Fruit fly (Drosophila melanogaster): Measurements from ENCODE around the gene CG34174.

The CG34174 gene

DNA sequence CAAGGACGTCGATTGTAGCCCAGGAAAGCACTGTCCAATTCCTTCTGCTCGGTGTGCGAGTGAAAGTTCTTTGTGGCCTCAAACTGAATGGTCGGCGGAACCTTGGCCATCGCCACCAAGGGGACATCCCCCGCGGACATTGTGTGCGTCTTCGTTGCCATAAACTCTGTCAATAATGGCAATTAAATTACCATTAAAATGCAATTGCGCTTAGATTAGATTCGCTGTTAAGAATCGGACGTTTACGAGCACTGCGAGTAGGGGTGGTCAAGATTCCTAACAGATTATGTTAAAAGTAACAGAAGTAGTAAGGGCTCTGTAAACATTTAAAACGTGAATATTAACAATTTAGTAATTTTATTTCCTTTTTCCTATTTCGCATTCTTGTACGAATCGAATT, 2.0 kb downstream of the CG34174 start, which contains the start of gene daed:
daed (minus strand) TSS at position 247 of the 400 bp plus-strand sequence.
- TF ChIP-seq Hr38 (GFP tag; optimal IDR thresholded peaks at IDR 0.05) = no peak
- TF ChIP-seq esn (GFP tag; optimal IDR thresholded peaks at IDR 0.05) = peak; percentile 18

DNA sequence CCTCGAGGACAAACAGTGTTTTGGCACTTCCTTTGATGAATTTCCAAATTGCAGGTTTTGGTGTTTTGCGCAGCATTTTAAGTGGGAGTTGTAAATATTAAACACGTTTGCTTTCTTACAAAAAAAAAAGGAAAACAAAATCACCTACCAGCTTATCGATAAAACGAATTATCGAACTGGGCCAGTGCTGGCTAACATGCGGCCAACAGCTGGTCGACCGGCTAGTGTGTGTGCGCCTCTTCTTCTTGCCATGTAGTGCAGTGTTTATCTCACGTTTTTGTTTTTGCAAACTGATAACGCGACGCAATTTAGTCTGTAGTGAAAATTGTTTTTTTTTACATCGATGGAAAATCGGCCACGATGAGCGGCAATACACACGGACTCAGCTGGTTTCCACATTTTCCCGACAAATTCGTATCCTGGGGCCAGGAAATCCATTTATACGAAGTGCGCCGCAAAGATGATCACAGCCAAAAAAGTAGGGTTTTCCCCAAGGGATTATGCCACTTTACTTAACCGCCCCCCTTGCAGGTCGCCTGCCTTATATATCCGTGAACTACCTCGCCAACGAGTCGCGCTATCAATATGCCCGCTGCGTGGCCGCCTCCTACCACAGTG, 3.1 kb downstream of the CG34174 start, which contains the start of the genes CG15386, CG42371 and mio:
CG15386 (minus strand) TSS at position 180 of the 618 bp plus-strand sequence.
CG42371 (minus strand) TSS at position 180 of the 618 bp plus-strand sequence.
mio (plus strand) TSS at position 224 of the 618 bp plus-strand sequence.
- no peak for TF ChIP-seq dac (GFP tag; optimal IDR thresholded peaks at IDR 0.05)
- no peak for TF ChIP-seq CG15336 (GFP tag; IDR thresholded peaks at IDR 0.05)
- peak; percentile 1 for TF ChIP-seq cyc (GFP tag; optimal IDR thresholded peaks at IDR 0.05)
- no peak for TF ChIP-seq CG6276 (GFP tag; optimal IDR thresholded peaks at IDR 0.05)
- no peak for TF ChIP-seq fd59A (GFP tag; optimal IDR thresholded peaks at IDR 0.05)
- peak; percentile 59 for TF ChIP-seq Eip78C (GFP tag)
- TF ChIP-seq esn (GFP tag; optimal IDR thresholded peaks at IDR 0.05) = peak; percentile 42
- peak in 1 of 2 experiments; percentile 51 for TF ChIP-seq ss (GFP tag; optimal IDR thresholded peaks at IDR 0.05)
- peak; percentile 5 for TF ChIP-seq CG3032 (tag; optimal IDR thresholded peaks at IDR 0.05)
- no peak for TF ChIP-seq CG11902 (GFP tag; optimal IDR thresholded peaks at IDR 0.05)
- TF ChIP-seq Ets96B (tag; optimal IDR thresholded peaks at IDR 0.05) = peak; percentile 11
- peak; percentile 30 for TF ChIP-seq Sox14 (GFP tag; optimal IDR thresholded peaks at IDR 0.05)
- peak; percentile 35 for TF ChIP-seq fkh (GFP tag; optimal IDR thresholded peaks at IDR 0.05)
- TF ChIP-seq Met (GFP tag; optimal IDR thresholded peaks at IDR 0.05) = no peak
- no peak for TF ChIP-seq CG8319 (GFP tag; optimal IDR thresholded peaks at IDR 0.05)
- TF ChIP-seq Hr39 (GFP tag; optimal IDR thresholded peaks at IDR 0.05) = no peak
- no peak for TF ChIP-seq Gug (GFP tag; IDR thresholded peaks at IDR 0.05)
- peak; percentile 11 for TF ChIP-seq CG6854 (GFP tag; optimal IDR thresholded peaks at IDR 0.05)
- peak; percentile 38 for TF ChIP-seq topi (GFP tag; optimal IDR thresholded peaks at IDR 0.05)
- no peak for TF ChIP-seq dsx (GFP tag; optimal IDR thresholded peaks at IDR 0.05; ENCODE audit: poor library complexity, severe bottlenecking)
- no peak for TF ChIP-seq CG34406 (GFP tag; optimal IDR thresholded peaks at IDR 0.05)

DNA sequence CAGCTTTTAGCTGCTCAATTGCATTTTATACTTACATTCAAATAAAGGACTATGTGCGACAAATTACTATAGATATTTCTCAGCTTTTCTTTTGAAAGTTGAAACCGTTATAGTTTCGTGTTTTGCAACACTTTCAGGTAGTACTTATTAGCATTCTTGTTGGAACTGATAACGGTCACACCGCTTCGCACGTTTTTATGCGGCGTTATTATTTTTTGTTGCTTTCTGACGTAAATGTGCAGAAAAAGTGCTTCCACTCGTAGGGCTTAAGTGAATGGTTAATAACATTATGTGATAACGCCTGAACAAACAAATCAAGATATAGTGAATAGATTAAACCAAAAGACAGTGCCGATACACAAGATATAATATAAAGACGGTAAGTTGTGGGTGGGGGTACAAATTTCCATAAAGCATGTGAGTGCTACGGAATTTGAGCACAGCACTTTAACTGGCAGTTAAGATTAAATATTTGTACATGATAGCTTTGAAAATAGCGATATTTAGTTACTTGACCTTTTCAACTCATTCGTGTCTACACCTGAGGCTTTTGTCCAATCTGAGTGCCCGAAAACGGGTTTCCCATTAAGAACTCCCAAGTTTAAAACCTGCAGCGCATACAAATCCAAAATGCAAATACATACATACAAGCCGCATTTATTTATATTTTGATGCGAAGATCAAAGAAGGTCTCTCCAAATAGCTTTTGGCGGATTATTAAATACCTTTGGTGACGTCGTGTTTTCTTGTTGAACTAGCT, 6.7 kb downstream of the CG34174 start, which contains the start of gene papi:
papi (plus strand) TSS at position 176 of the 760 bp plus-strand sequence.
- TF ChIP-seq CG15336 (GFP tag; IDR thresholded peaks at IDR 0.05) (no peak), OdsH (GFP tag; optimal IDR thresholded peaks at IDR 0.05) (no peak), Eip93F (GFP tag; optimal IDR thresholded peaks at IDR 0.05) (no peak), esn (GFP tag; optimal IDR thresholded peaks at IDR 0.05) (peak; percentile 16), fd85E (GFP tag; optimal IDR thresholded peaks at IDR 0.05) (no peak), Eip78C (GFP tag) (peak; percentile 62), fkh (GFP tag; optimal IDR thresholded peaks at IDR 0.05) (peak; percentile 31), vri (GFP tag; optimal IDR thresholded peaks at IDR 0.05) (peak; percentile 26), CG8319 (GFP tag; optimal IDR thresholded peaks at IDR 0.05) (no peak), CG1621 (tag; optimal IDR thresholded peaks at IDR 0.05) (peak; percentile 4), CG4318 (GFP tag; optimal IDR thresholded peaks at IDR 0.05) (no peak), CG6792 (GFP tag; optimal IDR thresholded peaks at IDR 0.05) (no peak), svp (GFP tag) (peak; percentile 53), CG7368 (GFP tag; optimal IDR thresholded peaks at IDR 0.05) (no peak)

DNA sequence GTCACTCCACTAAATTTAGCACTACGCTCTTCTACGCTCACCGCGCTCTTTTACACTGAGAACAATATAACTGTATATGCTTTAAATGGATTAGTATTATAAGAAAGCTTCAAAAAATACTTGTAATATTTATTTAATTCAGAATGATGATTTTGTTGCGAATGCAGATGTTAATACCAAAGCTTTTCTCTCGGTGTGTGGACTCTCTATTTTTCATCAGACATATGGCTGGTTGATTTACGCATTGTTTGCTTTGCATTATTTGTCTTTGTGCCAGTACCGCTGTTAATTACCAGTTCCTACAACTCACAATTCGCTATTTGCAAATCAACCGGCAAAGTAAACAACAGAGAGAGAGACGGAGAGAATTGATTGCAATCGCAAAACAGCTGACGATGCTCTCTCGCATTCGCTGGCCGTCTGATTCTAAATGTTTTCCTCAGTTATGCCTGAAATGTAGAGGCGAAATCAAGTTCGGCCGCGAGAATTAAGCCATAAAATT, 7.6 kb downstream of the CG34174 start:
- TF ChIP-seq OdsH (GFP tag; optimal IDR thresholded peaks at IDR 0.05) (peak; percentile 99), Met (GFP tag; optimal IDR thresholded peaks at IDR 0.05) (peak; percentile 99), Lpt (GFP tag; optimal IDR thresholded peaks at IDR 0.05) (peak; percentile 98), Ets21C (GFP tag; optimal IDR thresholded peaks at IDR 0.05) (peak; percentile 95), Eip78C (GFP tag) (peak; percentile 100), CG16779 (tag; optimal IDR thresholded peaks at IDR 0.05) (peak; percentile 98), CG1621 (tag; optimal IDR thresholded peaks at IDR 0.05) (peak; percentile 98), Hr39 (GFP tag; optimal IDR thresholded peaks at IDR 0.05) (peak; percentile 97), CG9139 (GFP tag; optimal IDR thresholded peaks at IDR 0.05) (peak; percentile 97), CG8119 (GFP tag; IDR thresholded peaks at IDR 0.05) (peak; percentile 100), Hr4 (GFP tag; optimal IDR thresholded peaks at IDR 0.05) (peak; percentile 100), cyc (GFP tag; optimal IDR thresholded peaks at IDR 0.05) (peak; percentile 97), fd85E (GFP tag; optimal IDR thresholded peaks at IDR 0.05) (peak; percentile 94), Gug (GFP tag; IDR thresholded peaks at IDR 0.05) (peak; percentile 99), fd59A (GFP tag; optimal IDR thresholded peaks at IDR 0.05) (peak; percentile 99), CG3032 (tag; optimal IDR thresholded peaks at IDR 0.05) (peak; percentile 98), CG6854 (GFP tag; optimal IDR thresholded peaks at IDR 0.05) (peak; percentile 85), acj6 (GFP tag; optimal IDR thresholded peaks at IDR 0.05) (peak; percentile 98), esn (GFP tag; optimal IDR thresholded peaks at IDR 0.05) (peak; percentile 99), pdm3 (GFP tag; optimal IDR thresholded peaks at IDR 0.05) (peak; percentile 99), Smox (GFP tag; optimal IDR thresholded peaks at IDR 0.05) (peak; percentile 97), CG11902 (GFP tag; optimal IDR thresholded peaks at IDR 0.05) (peak; percentile 95), CG6808 (GFP tag; optimal IDR thresholded peaks at IDR 0.05) (peak; percentile 98)

Data from whole organism, prepupa.